Fruit fly (Drosophila melanogaster) whole organism, embryonic: ENCODE data around the gene Snx27.

Experiments
- Atf-2 ChIP-seq: fragments of 200-800 bp; sonication (Bioruptor generic); optimal IDR thresholded peaks from 2 replicates; lab custom pipeline; 2016; ENCODE audit warnings: missing biosample characterization, missing genetic modification characterization
- Blimp-1 ChIP-seq: fragments of 200-800 bp; sonication (Bioruptor generic); optimal IDR thresholded peaks from 3 replicates; lab custom pipeline; 2018; ENCODE audit warnings: missing biosample characterization, missing genetic modification characterization, mild to moderate bottlenecking, moderate library complexity, missing genetic modification reagents
- CG10565 ChIP-seq: fragments of 200-800 bp; sonication (Bioruptor generic); optimal IDR thresholded peaks from 3 replicates; lab custom pipeline; 2016; ENCODE audit warnings: missing biosample characterization, mild to moderate bottlenecking, missing genetic modification characterization
- CG1233 ChIP-seq: fragments of 200-800 bp; sonication (Bioruptor generic); optimal IDR thresholded peaks from 4 replicates; lab custom pipeline; 2018; ENCODE audit warnings: missing biosample characterization, mild to moderate bottlenecking, missing genetic modification characterization
- CG15073 ChIP-seq: fragments of 200-800 bp; sonication (Bioruptor generic); optimal IDR thresholded peaks from 2 replicates; lab custom pipeline; 2016; ENCODE audit warnings: missing biosample characterization, missing genetic modification characterization
- CG16779 ChIP-seq: fragments of 200-800 bp; sonication (Bioruptor generic); IDR thresholded peaks from 2 replicates; pipeline ENCODE4 v1.3.6; 2022; ENCODE audit warnings: missing biosample characterization, missing genetic modification characterization
- CG17385 ChIP-seq: fragments of 200-800 bp; sonication (Bioruptor generic); optimal IDR thresholded peaks from 3 replicates; lab custom pipeline; 2018; ENCODE audit warnings: missing biosample characterization, mild to moderate bottlenecking, missing genetic modification characterization
- CG17912 ChIP-seq: fragments of 200-800 bp; sonication (Bioruptor generic); optimal IDR thresholded peaks from 2 replicates; lab custom pipeline; 2018; ENCODE audit warnings: missing biosample characterization, mild to moderate bottlenecking, missing genetic modification characterization
- CG18764 ChIP-seq: fragments of 200-800 bp; sonication (Bioruptor generic); optimal IDR thresholded peaks from 3 replicates; lab custom pipeline; 2016; ENCODE audit warnings: missing biosample characterization, missing genetic modification characterization
- CG2678 ChIP-seq: fragments of 200-800 bp; sonication (Bioruptor generic); optimal IDR thresholded peaks from 3 replicates; lab custom pipeline; 2019; ENCODE audit warnings: missing biosample characterization, mild to moderate bottlenecking, missing genetic modification characterization, moderate library complexity
- CG2712 ChIP-seq: fragments of 200-800 bp; optimal IDR thresholded peaks from 3 replicates; lab custom pipeline; 2019; ENCODE audit warnings: missing biosample characterization, mild to moderate bottlenecking, missing genetic modification characterization, moderate library complexity
- CG2889 ChIP-seq: fragments of 200-800 bp; sonication (Bioruptor generic); IDR thresholded peaks from 3 replicates; pipeline ENCODE4 v1.3.6; 2022; ENCODE audit warnings: missing biosample characterization, missing genetic modification characterization
- CG32772 ChIP-seq: fragments of 200-800 bp; sonication (Bioruptor generic); IDR thresholded peaks from 2 replicates; pipeline ENCODE4 v1.3.6; 2022; ENCODE audit warnings: missing biosample characterization, missing genetic modification characterization
- CG3281 ChIP-seq: fragments of 200-800 bp; sonication (Bioruptor generic); optimal IDR thresholded peaks from 3 replicates; lab custom pipeline; 2017; ENCODE audit warnings: missing biosample characterization, mild to moderate bottlenecking, missing genetic modification characterization
- CG4707 ChIP-seq: fragments of 200-800 bp; sonication (Bioruptor generic); optimal IDR thresholded peaks from 2 replicates; lab custom pipeline; 2018; ENCODE audit warnings: missing biosample characterization, mild to moderate bottlenecking, missing genetic modification characterization, moderate library complexity
- CG6689 ChIP-seq: fragments of 200-800 bp; sonication (Bioruptor generic); IDR thresholded peaks from 2 replicates; pipeline ENCODE4 v1.3.6; 2022; ENCODE audit warnings: missing biosample characterization, missing genetic modification characterization
- CG7839 ChIP-seq: fragments of 200-800 bp; sonication (Bioruptor generic); optimal IDR thresholded peaks from 3 replicates; lab custom pipeline; 2018; ENCODE audit warnings: missing biosample characterization, mild to moderate bottlenecking, missing genetic modification characterization, moderate library complexity
- CG8478 ChIP-seq: fragments of >200 bp; optimal IDR thresholded peaks from 2 replicates; lab custom pipeline; 2018
- CG9817 ChIP-seq: fragments of 200-800 bp; sonication (Bioruptor generic); optimal IDR thresholded peaks from 2 replicates; lab custom pipeline; 2018; ENCODE audit warnings: missing biosample characterization, mild to moderate bottlenecking, missing genetic modification characterization, moderate library complexity
- CHES-1-like ChIP-seq: fragments of 200-800 bp; sonication (Bioruptor generic); optimal IDR thresholded peaks from 2 replicates; lab custom pipeline; 2016; ENCODE audit warnings: missing biosample characterization, missing genetic modification characterization
- E2f1 ChIP-seq: fragments of 200-800 bp; sonication (Bioruptor generic); IDR thresholded peaks from 2 replicates; pipeline ENCODE4 v1.3.6; 2022; ENCODE audit warnings: missing biosample characterization, missing genetic modification characterization
- Ets65A ChIP-seq: fragments of 200-800 bp; sonication (Bioruptor generic); peaks from one replicate; lab custom pipeline; 2016; ENCODE audit warnings: missing biosample characterization, missing genetic modification characterization
- HHEX ChIP-seq: fragments of 200-800 bp; sonication (Bioruptor generic); optimal IDR thresholded peaks from 3 replicates; lab custom pipeline; 2017; ENCODE audit warnings: missing biosample characterization, mild to moderate bottlenecking, missing genetic modification characterization, missing genetic modification reagents
- HmgD ChIP-seq: fragments of 200-800 bp; sonication (Bioruptor generic); optimal IDR thresholded peaks from 3 replicates; lab custom pipeline; 2016; ENCODE audit warnings: missing biosample characterization, missing genetic modification characterization
- Hr78 ChIP-seq, 2 experiments: fragments of 200-800 bp in 1 of 2; fragments of >200 bp in 1 of 2; sonication (Bioruptor generic) in 1 of 2; optimal IDR thresholded peaks; 2 replicates each; lab custom pipeline; 2017 to 2019; ENCODE audit warnings: missing biosample characterization in 2 of 2, missing genetic modification characterization in 2 of 2, mild to moderate bottlenecking in 1 of 2, moderate library complexity in 1 of 2
- Ravus ChIP-seq: fragments of 200-800 bp; sonication (Bioruptor generic); IDR thresholded peaks from 2 replicates; pipeline ENCODE4 v1.3.6; 2022; ENCODE audit warnings: missing biosample characterization, missing genetic modification characterization
- Tbp ChIP-seq: fragments of >200 bp; optimal IDR thresholded peaks from 2 replicates; lab custom pipeline; 2018; ENCODE audit warnings: missing biosample characterization, missing genetic modification characterization
- Xrp1 ChIP-seq: fragments of 200-800 bp; sonication (Bioruptor generic); IDR thresholded peaks from 2 replicates; pipeline ENCODE4 v1.3.6; 2022; ENCODE audit warnings: missing biosample characterization, missing genetic modification characterization
- YL-1 ChIP-seq: fragments of 200-800 bp; sonication (Bioruptor generic); optimal IDR thresholded peaks from 3 replicates; lab custom pipeline; 2017; ENCODE audit warnings: missing biosample characterization, mild to moderate bottlenecking, missing genetic modification characterization
- amos ChIP-seq: fragments of 200-800 bp; sonication (Bioruptor generic); IDR thresholded peaks from 2 replicates; pipeline ENCODE4 v1.3.6; 2022; ENCODE audit warnings: missing biosample characterization, missing genetic modification characterization; ENCODE audit not compliant: partially characterized antibody
- bbx ChIP-seq: fragments of 200-800 bp; sonication (Bioruptor generic); IDR thresholded peaks from 2 replicates; pipeline ENCODE4 v1.3.6; 2022; ENCODE audit warnings: missing biosample characterization, missing genetic modification characterization; ENCODE audit not compliant: partially characterized antibody
- caup ChIP-seq: fragments of 200-800 bp; sonication (Bioruptor generic); optimal IDR thresholded peaks from 3 replicates; lab custom pipeline; 2017; ENCODE audit warnings: missing biosample characterization, mild to moderate bottlenecking, missing genetic modification characterization, moderate library complexity; ENCODE audit not compliant: severe bottlenecking
- crc ChIP-seq: fragments of 200-800 bp; sonication (Bioruptor generic); optimal IDR thresholded peaks from 2 replicates; lab custom pipeline; 2016; ENCODE audit warnings: missing biosample characterization, missing genetic modification characterization
- crp ChIP-seq, 2 experiments: fragments of 200-800 bp; sonication (Bioruptor generic); optimal IDR thresholded peaks; 2 replicates in 1 of 2; 3 replicates in 1 of 2; lab custom pipeline; 2017; ENCODE audit warnings: missing biosample characterization in 2 of 2, missing genetic modification characterization in 2 of 2, mild to moderate bottlenecking in 1 of 2, moderate library complexity in 1 of 2
- danr ChIP-seq: fragments of 200-800 bp; sonication (Bioruptor generic); IDR thresholded peaks from 2 replicates; pipeline ENCODE4 v1.3.6; 2022; ENCODE audit warnings: missing biosample characterization, missing genetic modification characterization
- ems ChIP-seq: fragments of 200-800 bp; sonication (Bioruptor generic); optimal IDR thresholded peaks from 3 replicates; lab custom pipeline; 2016; ENCODE audit warnings: missing biosample characterization, missing genetic modification characterization
- exex ChIP-seq: fragments of 200-800 bp; sonication (Bioruptor generic); optimal IDR thresholded peaks from 4 replicates; lab custom pipeline; 2018; ENCODE audit warnings: missing biosample characterization, mild to moderate bottlenecking, missing genetic modification characterization, moderate library complexity
- fd64A ChIP-seq: fragments of 200-800 bp; sonication (Bioruptor generic); optimal IDR thresholded peaks from 3 replicates; lab custom pipeline; 2018; ENCODE audit warnings: missing biosample characterization, mild to moderate bottlenecking, missing genetic modification characterization
- h ChIP-seq: fragments of >200 bp; optimal IDR thresholded peaks from 2 replicates; lab custom pipeline; 2017
- hbn ChIP-seq: fragments of 200-800 bp; sonication (Bioruptor generic); IDR thresholded peaks from 2 replicates; pipeline ENCODE4 v1.3.6; 2022; ENCODE audit warnings: missing biosample characterization, missing genetic modification characterization; ENCODE audit not compliant: partially characterized antibody
- mam ChIP-seq: fragments of 200-800 bp; sonication (Bioruptor generic); optimal IDR thresholded peaks from 3 replicates; lab custom pipeline; 2016; ENCODE audit warnings: missing biosample characterization, missing genetic modification characterization
- pfk ChIP-seq: fragments of 200-800 bp; sonication (Bioruptor generic); optimal IDR thresholded peaks from 2 replicates; lab custom pipeline; 2018; ENCODE audit warnings: missing biosample characterization, mild to moderate bottlenecking, missing genetic modification characterization, moderate library complexity
- prd ChIP-seq, 3 experiments: fragments of >200 bp in 2 of 3; fragments of 200-800 bp in 1 of 3; sonication (Bioruptor generic) in 1 of 3; optimal IDR thresholded peaks in 2 of 3; IDR thresholded peaks in 1 of 3; 2 replicates in 2 of 3; 3 replicates in 1 of 3; pipeline versions ENCODE4 v1.3.6 to Lab custom; 2017 to 2022; ENCODE audit warnings: missing biosample characterization in 1 of 3, missing genetic modification characterization in 1 of 3
- pum ChIP-seq: fragments of 200-800 bp; sonication (Bioruptor generic); optimal IDR thresholded peaks from 2 replicates; lab custom pipeline; 2016; ENCODE audit warnings: missing biosample characterization, missing genetic modification characterization
- pzg ChIP-seq: fragments of 200-800 bp; sonication (Bioruptor generic); optimal IDR thresholded peaks from 3 replicates; lab custom pipeline; 2018; ENCODE audit warnings: missing biosample characterization, mild to moderate bottlenecking, missing genetic modification characterization, moderate library complexity
- schlank ChIP-seq: fragments of 200-800 bp; sonication (Bioruptor generic); optimal IDR thresholded peaks from 2 replicates; lab custom pipeline; 2018; ENCODE audit warnings: missing biosample characterization, mild to moderate bottlenecking, missing genetic modification characterization
- sd ChIP-seq: fragments of 200-800 bp; sonication (Bioruptor generic); optimal IDR thresholded peaks from 3 replicates; lab custom pipeline; 2018; ENCODE audit warnings: missing biosample characterization, mild to moderate bottlenecking, missing genetic modification characterization, moderate library complexity
- unpg ChIP-seq: fragments of 200-800 bp; sonication (Bioruptor generic); optimal IDR thresholded peaks from 3 replicates; lab custom pipeline; 2018; ENCODE audit warnings: missing biosample characterization, mild to moderate bottlenecking, missing genetic modification characterization, moderate library complexity
- vnd ChIP-seq: fragments of 200-800 bp; sonication (Bioruptor generic); IDR thresholded peaks from 3 replicates; pipeline ENCODE4 v1.3.6; 2022; ENCODE audit warnings: missing biosample characterization, missing genetic modification characterization; ENCODE audit not compliant: partially characterized antibody

Gene Snx27

DNA sequence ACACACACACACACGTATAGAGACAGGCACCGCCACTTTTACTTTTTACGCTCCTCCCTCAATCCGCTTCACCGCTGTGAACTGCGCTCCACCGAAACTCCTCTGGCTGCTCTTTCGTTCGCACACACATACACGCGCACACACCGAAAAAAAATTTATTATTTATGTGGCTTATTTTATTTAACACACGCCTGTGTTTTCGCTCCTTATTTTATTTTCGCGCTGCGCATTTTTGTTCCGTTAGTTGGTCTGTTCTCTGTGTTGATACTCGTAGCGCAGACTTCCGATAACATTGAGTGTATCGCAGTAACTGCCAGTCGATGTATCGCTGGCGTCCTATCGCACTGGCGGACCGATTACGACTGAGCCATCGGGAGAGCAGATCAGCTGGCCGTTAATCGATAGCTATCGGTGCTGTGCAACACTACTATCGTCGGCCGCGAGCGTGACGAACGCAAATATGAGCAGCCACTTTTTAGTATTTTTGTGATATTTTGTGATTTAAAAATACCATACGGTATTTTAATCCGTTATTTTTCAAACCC is at the start of gene Snx27 (continued):
- TF ChIP-seq sd (tag; lab: Kevin White, UChicago) (peak; percentile 18), fd64A (GFP tag; lab: Kevin White, UChicago) (no peak), vnd (peak; percentile 99), CG2712 (peak; percentile 66), Hr78 (GFP tag; optimal IDR thresholded peaks at IDR 0.05; lab: Kevin White, UChicago) (no peak), CG6689 (no peak), bbx (GFP tag; lab: Robert Waterston, UW) (peak; percentile 100), Ets65A (GFP tag; lab: Kevin White, UChicago) (peak; percentile 95), CG2678 (tag; lab: Kevin White, UChicago) (peak; percentile 11), Tbp (GFP tag; lab: Kevin White, UChicago) (no peak), CG17912 (GFP tag; lab: Kevin White, UChicago) (peak; percentile 39), CG4707 (GFP tag; lab: Kevin White, UChicago) (peak; percentile 32), amos (GFP tag; lab: Robert Waterston, UW) (peak; percentile 100), CG1233 (peak; percentile 12), YL-1 (GFP tag; lab: Kevin White, UChicago) (peak; percentile 49), prd (optimal IDR thresholded peaks at IDR 0.05; lab: Kevin White, UChicago) (no peak), prd (GFP tag; IDR thresholded peaks at IDR 0.05; lab: Robert Waterston, UW) (peak; percentile 69), HHEX (GFP tag; lab: Kevin White, UChicago) (no peak), CG3281 (no peak), ems (peak; percentile 31), Xrp1 (GFP tag; lab: Robert Waterston, UW) (0 out of 2 replicates have a peak, but pooled peaks have one; percentile 24), CG8478 (lab: Kevin White, UChicago) (no peak), crp (GFP tag; optimal IDR thresholded peaks at IDR 0.05; lab: Kevin White, UChicago) (peak; percentile 93 to 98), CG10565 (GFP tag; lab: Kevin White, UChicago) (no peak), CG9817 (tag; lab: Kevin White, UChicago) (peak; percentile 33), Blimp-1 (GFP tag; lab: Kevin White, UChicago) (peak; percentile 93), Ravus (no peak), CG18764 (GFP tag; lab: Kevin White, UChicago) (no peak), CHES-1-like (GFP tag; lab: Kevin White, UChicago) (peak; percentile 70), crc (GFP tag; lab: Kevin White, UChicago) (peak; percentile 12), CG32772 (GFP tag; lab: Robert Waterston, UW) (0 out of 2 replicates have a peak, but pooled peaks have one; percentile 17), pfk (peak; percentile 18), CG17385 (peak; percentile 17), hbn (GFP tag; lab: Robert Waterston, UW) (peak; percentile 99), CG7839 (tag; lab: Kevin White, UChicago) (no peak), CG2889 (GFP tag; lab: Robert Waterston, UW) (no peak), unpg (GFP tag; lab: Kevin White, UChicago) (peak; percentile 11), mam (peak; percentile 73), pzg (GFP tag; lab: Kevin White, UChicago) (peak; percentile 99), caup (GFP tag; lab: Kevin White, UChicago) (peak; percentile 42), CG15073 (GFP tag; lab: Kevin White, UChicago) (no peak), schlank (no peak), CG16779 (GFP tag; lab: Robert Waterston, UW) (no peak), danr (no peak), pum (GFP tag; lab: Kevin White, UChicago) (peak; percentile 13), exex (no peak), E2f1 (GFP tag; lab: Robert Waterston, UW) (0 out of 2 replicates have a peak, but pooled peaks have one; percentile 27), HmgD (GFP tag; lab: Kevin White, UChicago) (peak; percentile 81), h (lab: Kevin White, UChicago) (no peak), Atf-2 (GFP tag; lab: Kevin White, UChicago) (peak; percentile 10)
